Fruit fly (Drosophila melanogaster): ENCODE results near the gene ND-B14.5A.

The ND-B14.5A gene

dm6 chrX:2149478-2149877 is 22.8 kb upstream of the ND-B14.5A start, which contains the start of gene bcn92 (continued):
- TF ChIP-seq CG3281 (GFP tag; optimal IDR thresholded peaks at IDR 0.05) (peak; percentile 24), ara (GFP tag; IDR thresholded peaks at IDR 0.05) (no peak), CG8388 (GFP tag; optimal IDR thresholded peaks at IDR 0.05) (peak; percentile 15), tx (GFP tag; optimal IDR thresholded peaks at IDR 0.05) (no peak), ac (GFP tag; optimal IDR thresholded peaks at IDR 0.05) (no peak), lbe (GFP tag; optimal IDR thresholded peaks at IDR 0.05) (peak; percentile 23), CG12155 (GFP tag; optimal IDR thresholded peaks at IDR 0.05) (peak; percentile 18), Atf-2 (GFP tag; optimal IDR thresholded peaks at IDR 0.05) (peak; percentile 2), salm (tag; optimal IDR thresholded peaks at IDR 0.05) (no peak), tin (GFP tag; optimal IDR thresholded peaks at IDR 0.05) (peak; percentile 52), cas (GFP tag; IDR thresholded peaks at IDR 0.05) (0 out of 2 replicates have a peak, but pooled peaks have one; percentile 23), psq (GFP tag; optimal IDR thresholded peaks at IDR 0.05) (no peak), CG6272 (GFP tag; IDR thresholded peaks at IDR 0.05) (peak; percentile 31; the same call in 1 of the 2 replicates), tll (GFP tag; optimal IDR thresholded peaks at IDR 0.05) (no peak), Lim3 (GFP tag; IDR thresholded peaks at IDR 0.05) (no peak), Spps (tag; optimal IDR thresholded peaks at IDR 0.05) (no peak), luna (GFP tag; optimal IDR thresholded peaks at IDR 0.05) (no peak), Nf-YB (GFP tag; optimal IDR thresholded peaks at IDR 0.05) (peak; percentile 8), CG13424 (tag; optimal IDR thresholded peaks at IDR 0.05) (peak; percentile 38), NC2β (GFP tag; optimal IDR thresholded peaks at IDR 0.05) (peak; percentile 10), CG9727 (GFP tag; optimal IDR thresholded peaks at IDR 0.05) (peak; percentile 27), sim (GFP tag; IDR thresholded peaks at IDR 0.05) (no peak), unc-4 (GFP tag; IDR thresholded peaks at IDR 0.05; ENCODE audit: partially characterized antibody) (peak; percentile 93), Ravus (GFP tag; IDR thresholded peaks at IDR 0.05) (no peak), CG8359 (GFP tag; optimal IDR thresholded peaks at IDR 0.05; ENCODE audit: borderline replicate concordance) (no peak), Hr3 (GFP tag; optimal IDR thresholded peaks at IDR 0.05) (no peak), cato (GFP tag; optimal IDR thresholded peaks at IDR 0.05; ENCODE audit: borderline replicate concordance) (no peak), CG8290 (GFP tag; optimal IDR thresholded peaks at IDR 0.05) (peak; percentile 37), CG8290 (tag; optimal IDR thresholded peaks at IDR 0.05) (peak in 1 of 2 experiments; percentile 56), bowl (GFP tag; IDR thresholded peaks at IDR 0.05) (no peak), Six4 (GFP tag; optimal IDR thresholded peaks at IDR 0.05) (peak; percentile 21), Dad (GFP tag; optimal IDR thresholded peaks at IDR 0.05) (no peak), her (GFP tag; optimal IDR thresholded peaks at IDR 0.05) (peak; percentile 30), CG7928 (GFP tag; optimal IDR thresholded peaks at IDR 0.05) (no peak), CG11093 (GFP tag; IDR thresholded peaks at IDR 0.05) (no peak), ase (GFP tag; IDR thresholded peaks at IDR 0.05) (no peak), Tbp (GFP tag; optimal IDR thresholded peaks at IDR 0.05) (no peak), CG9437 (GFP tag; optimal IDR thresholded peaks at IDR 0.05) (no peak), CG10565 (GFP tag; optimal IDR thresholded peaks at IDR 0.05) (no peak), CG12071 (GFP tag; optimal IDR thresholded peaks at IDR 0.05) (no peak), dan (GFP tag; IDR thresholded peaks at IDR 0.05) (no peak), CG11504 (tag; optimal IDR thresholded peaks at IDR 0.05) (no peak), Poxn (GFP tag; IDR thresholded peaks at IDR 0.05) (no peak), Doc2 (GFP tag; IDR thresholded peaks at IDR 0.05) (no peak), CG3407 (GFP tag; optimal IDR thresholded peaks at IDR 0.05) (no peak), CG30431 (GFP tag; optimal IDR thresholded peaks at IDR 0.05) (no peak), ash1 (GFP tag; optimal IDR thresholded peaks at IDR 0.05) (no peak), CG15011 (GFP tag; optimal IDR thresholded peaks at IDR 0.05) (no peak), Sox100B (GFP tag; optimal IDR thresholded peaks at IDR 0.05) (no peak), Fer2 (tag; optimal IDR thresholded peaks at IDR 0.05) (no peak), CG10959 (GFP tag; IDR thresholded peaks at IDR 0.05) (no peak), jumu (GFP tag; optimal IDR thresholded peaks at IDR 0.05) (peak; percentile 50), danr (GFP tag; IDR thresholded peaks at IDR 0.05) (no peak)
